Fruit fly (Drosophila melanogaster): ENCODE results near the gene SWIP.

The SWIP gene

dm6 chrX:16331562-16332233, 18.2 kb downstream of the SWIP start (continued):
- TF ChIP-seq CG30020 (tag; optimal IDR thresholded peaks at IDR 0.05): peak; percentile 92
- peak; percentile 58 for TF ChIP-seq pzg (GFP tag; optimal IDR thresholded peaks at IDR 0.05)
- peak; percentile 51 for TF ChIP-seq gfzf (GFP tag; optimal IDR thresholded peaks at IDR 0.05)
- TF ChIP-seq CG16815 (GFP tag; optimal IDR thresholded peaks at IDR 0.05): no peak
- no peak for TF ChIP-seq Ravus (GFP tag; IDR thresholded peaks at IDR 0.05)
- TF ChIP-seq Scr (GFP tag; IDR thresholded peaks at IDR 0.05; ENCODE audit: partially characterized antibody): peak; percentile 86
- no peak for TF ChIP-seq CG12769 (tag; optimal IDR thresholded peaks at IDR 0.05)
- no peak for TF ChIP-seq org-1 (GFP tag; optimal IDR thresholded peaks at IDR 0.05)
- no peak for TF ChIP-seq dmrt11E (tag; optimal IDR thresholded peaks at IDR 0.05)
- TF ChIP-seq Abd-B (GFP tag; optimal IDR thresholded peaks at IDR 0.05): no peak
- no peak for TF ChIP-seq Hr51 (GFP tag; optimal IDR thresholded peaks at IDR 0.05)
- no peak for TF ChIP-seq CG9437 (GFP tag; optimal IDR thresholded peaks at IDR 0.05)
- peak; percentile 57 for TF ChIP-seq tna (GFP tag; IDR thresholded peaks at IDR 0.05; ENCODE audit: partially characterized antibody)
- TF ChIP-seq wor (GFP tag; IDR thresholded peaks at IDR 0.05): no peak
- no peak for TF ChIP-seq CG14965 (GFP tag; optimal IDR thresholded peaks at IDR 0.05; ENCODE audit: borderline replicate concordance)
- TF ChIP-seq hkb (optimal IDR thresholded peaks at IDR 0.05): no peak
- TF ChIP-seq hkb (GFP tag; IDR thresholded peaks at IDR 0.05): no peak
- TF ChIP-seq Bdp1 (GFP tag; optimal IDR thresholded peaks at IDR 0.05): no peak
- TF ChIP-seq Ets97D (GFP tag; optimal IDR thresholded peaks at IDR 0.05): peak; percentile 19
- no peak for TF ChIP-seq scrt (GFP tag; optimal IDR thresholded peaks at IDR 0.05)
- no peak for TF ChIP-seq CG6175 (GFP tag; IDR thresholded peaks at IDR 0.05)
- TF ChIP-seq CG6689 (GFP tag; IDR thresholded peaks at IDR 0.05): no peak
- peak; percentile 65 for TF ChIP-seq ssp (GFP tag; IDR thresholded peaks at IDR 0.05)
- TF ChIP-seq CG6272 (GFP tag; IDR thresholded peaks at IDR 0.05): no peak
- no peak for TF ChIP-seq fd96Cb (tag; optimal IDR thresholded peaks at IDR 0.05)
- TF ChIP-seq CG8478 (optimal IDR thresholded peaks at IDR 0.05): no peak
- no peak for TF ChIP-seq Asciz (GFP tag; optimal IDR thresholded peaks at IDR 0.05)
- TF ChIP-seq knrl (GFP tag; IDR thresholded peaks at IDR 0.05; ENCODE audit: partially characterized antibody): peak; percentile 89
- no peak for TF ChIP-seq CG33213 (GFP tag; optimal IDR thresholded peaks at IDR 0.05)
- no peak for TF ChIP-seq Dek (tag; optimal IDR thresholded peaks at IDR 0.05)
- TF ChIP-seq amos (GFP tag; IDR thresholded peaks at IDR 0.05; ENCODE audit: partially characterized antibody): peak; percentile 91
- peak; percentile 15 for TF ChIP-seq stwl (tag; optimal IDR thresholded peaks at IDR 0.05)
- peak in 1 of 2 experiments; percentile 8 for TF ChIP-seq crp (GFP tag; optimal IDR thresholded peaks at IDR 0.05)
- TF ChIP-seq Sox100B (GFP tag; optimal IDR thresholded peaks at IDR 0.05): no peak
- TF ChIP-seq Dp (GFP tag; optimal IDR thresholded peaks at IDR 0.05): peak; percentile 24
- peak; percentile 78 for TF ChIP-seq CG17802 (tag; optimal IDR thresholded peaks at IDR 0.05)
- no peak for TF ChIP-seq Vsx1 (GFP tag; optimal IDR thresholded peaks at IDR 0.05)
- TF ChIP-seq TFAM (GFP tag; optimal IDR thresholded peaks at IDR 0.05): no peak
- TF ChIP-seq Med (GFP tag): peak; percentile 60
- TF ChIP-seq MBD-R2 (GFP tag; IDR thresholded peaks at IDR 0.05): peak; percentile 47; the same call in 1 of the 2 replicates
- peak; percentile 14 for TF ChIP-seq kni (GFP tag; optimal IDR thresholded peaks at IDR 0.05)
- no peak for TF ChIP-seq Fer3 (tag; optimal IDR thresholded peaks at IDR 0.05)
- TF ChIP-seq NfI (GFP tag; optimal IDR thresholded peaks at IDR 0.05): no peak
- no peak for TF ChIP-seq lola (GFP tag; optimal IDR thresholded peaks at IDR 0.05)
- peak; percentile 71 for TF ChIP-seq CG2129 (GFP tag; IDR thresholded peaks at IDR 0.05; ENCODE audit: partially characterized antibody)
- TF ChIP-seq CG18476 (GFP tag; optimal IDR thresholded peaks at IDR 0.05): no peak
- no peak for TF ChIP-seq CG10209 (GFP tag; optimal IDR thresholded peaks at IDR 0.05)
- no peak for TF ChIP-seq CG13123 (GFP tag; optimal IDR thresholded peaks at IDR 0.05)
- TF ChIP-seq CG3838 (GFP tag; optimal IDR thresholded peaks at IDR 0.05): no peak
